Worm (Caenorhabditis elegans): ENCODE measurements around the gene F54G2.1.

F54G2.1 gene

ce11 chrX:2596605-2597004 lies 67.6 kb downstream of the F54G2.1 start:
- TF ChIP-seq crh-2 (tag; optimal IDR thresholded peaks at IDR 0.05), result peak; percentile 8
- no peak for TF ChIP-seq fos-1 (tag; optimal IDR thresholded peaks at IDR 0.05)
- peak; percentile 57 for TF ChIP-seq nhr-6 (tag; optimal IDR thresholded peaks at IDR 0.05)
- TF ChIP-seq nhr-21 (tag; optimal IDR thresholded peaks at IDR 0.05), result peak; percentile 59
- no peak for TF ChIP-seq nhr-11 (tag; optimal IDR thresholded peaks at IDR 0.05)
- no peak for TF ChIP-seq sma-3 (GFP tag; optimal IDR thresholded peaks at IDR 0.05)
- TF ChIP-seq unc-62 (GFP tag; optimal IDR thresholded peaks at IDR 0.05), result no peak
- TF ChIP-seq skn-1 (tag; optimal IDR thresholded peaks at IDR 0.05), result no peak
- TF ChIP-seq lsy-2 (tag; optimal IDR thresholded peaks at IDR 0.05), result peak in 1 of 2 experiments; percentile 52
- TF ChIP-seq unc-55 (GFP tag; optimal IDR thresholded peaks at IDR 0.05), result no peak
- no peak for TF ChIP-seq C34F6.9 (tag; optimal IDR thresholded peaks at IDR 0.05)
- no peak for TF ChIP-seq peb-1 (tag; optimal IDR thresholded peaks at IDR 0.05)
- TF ChIP-seq sma-9 (GFP tag; optimal IDR thresholded peaks at IDR 0.05), result peak; percentile 36
- TF ChIP-seq sma-9 (tag; optimal IDR thresholded peaks at IDR 0.05), result no peak
- no peak for TF ChIP-seq ceh-82 (tag; optimal IDR thresholded peaks at IDR 0.05)

ce11 chrX:2595757-2596059 lies 68.5 kb downstream of the F54G2.1 start:
- TF ChIP-seq ama-1 (optimal IDR thresholded peaks at IDR 0.05), result no peak
- TF ChIP-seq blmp-1 (tag; optimal IDR thresholded peaks at IDR 0.05; ENCODE audit: insufficient read depth), result no peak
- no peak for TF ChIP-seq nhr-23 (tag; optimal IDR thresholded peaks at IDR 0.05)

- TF ChIP-seq peb-1 (tag; optimal IDR thresholded peaks at IDR 0.05) (no peak), unc-55 (GFP tag; optimal IDR thresholded peaks at IDR 0.05) (peak; percentile 79), crh-2 (tag; optimal IDR thresholded peaks at IDR 0.05) (peak; percentile 23), nhr-12 (tag; optimal IDR thresholded peaks at IDR 0.05) (no peak), nhr-25 (tag; optimal IDR thresholded peaks at IDR 0.05) (no peak), elt-1 (tag; optimal IDR thresholded peaks at IDR 0.05) (no peak), mbf-1 (tag; optimal IDR thresholded peaks at IDR 0.05) (no peak), egl-27 (tag; optimal IDR thresholded peaks at IDR 0.05) (no peak), nhr-129 (tag; optimal IDR thresholded peaks at IDR 0.05) (peak; percentile 52), mab-5 (tag; optimal IDR thresholded peaks at IDR 0.05) (peak; percentile 34), nhr-6 (tag; optimal IDR thresholded peaks at IDR 0.05) (peak; percentile 2), lin-13 (GFP tag; optimal IDR thresholded peaks at IDR 0.05) (peak; percentile 30), blmp-1 (tag; optimal IDR thresholded peaks at IDR 0.05; ENCODE audit: insufficient read depth) (no peak), nhr-77 (tag; optimal IDR thresholded peaks at IDR 0.05) (no peak), sma-3 (GFP tag; optimal IDR thresholded peaks at IDR 0.05) (no peak), skn-1 (tag; optimal IDR thresholded peaks at IDR 0.05) (no peak), sma-9 (GFP tag; optimal IDR thresholded peaks at IDR 0.05) (no peak), sma-9 (tag; optimal IDR thresholded peaks at IDR 0.05) (no peak), Y55F3AM.14 (GFP tag; optimal IDR thresholded peaks at IDR 0.05) (no peak), elt-3 (tag; optimal IDR thresholded peaks at IDR 0.05) (no peak), nhr-23 (tag; optimal IDR thresholded peaks at IDR 0.05) (no peak), ceh-82 (tag; optimal IDR thresholded peaks at IDR 0.05) (no peak), ztf-4 (tag; optimal IDR thresholded peaks at IDR 0.05) (no peak), zag-1 (tag; optimal IDR thresholded peaks at IDR 0.05) (peak; percentile 47), sem-4 (tag; optimal IDR thresholded peaks at IDR 0.05) (peak; percentile 40), R02D3.7 (tag; optimal IDR thresholded peaks at IDR 0.05) (no peak), fos-1 (tag; optimal IDR thresholded peaks at IDR 0.05) (no peak), C34F6.9 (tag; optimal IDR thresholded peaks at IDR 0.05) (peak; percentile 58), F13H6.1 (tag; optimal IDR thresholded peaks at IDR 0.05) (peak; percentile 43), lin-11 (tag; optimal IDR thresholded peaks at IDR 0.05) (no peak), lin-39 (tag; optimal IDR thresholded peaks at IDR 0.05) (no peak), lsy-2 (tag; optimal IDR thresholded peaks at IDR 0.05) (peak in 1 of 2 experiments; percentile 40), ama-1 (optimal IDR thresholded peaks at IDR 0.05) (no peak), dmd-4 (tag; optimal IDR thresholded peaks at IDR 0.05) (no peak)
These were observed 69.0 kb downstream of the F54G2.1 start for ce11 chrX:2595027-2595756.

ce11 chrX:2593703-2594102 lies 70.5 kb downstream of the F54G2.1 start, which contains the start of the genes nhr-40 and T03G6.7:
nhr-40 (plus strand) TSS chrX:2594003.
T03G6.7 (plus strand) TSS chrX:2594039.
- TF ChIP-seq ztf-1 (GFP tag; conservative IDR thresholded peaks at IDR 0.05), result no peak
- TF ChIP-seq nhr-21 (tag; optimal IDR thresholded peaks at IDR 0.05), result no peak
- no peak for TF ChIP-seq ztf-4 (tag; optimal IDR thresholded peaks at IDR 0.05)
- no peak for TF ChIP-seq nhr-237 (tag; optimal IDR thresholded peaks at IDR 0.05)
- TF ChIP-seq nhr-25 (tag; optimal IDR thresholded peaks at IDR 0.05), result no peak
- TF ChIP-seq peb-1 (tag; optimal IDR thresholded peaks at IDR 0.05), result no peak
- no peak for TF ChIP-seq mdl-1 (tag; optimal IDR thresholded peaks at IDR 0.05)
- no peak for TF ChIP-seq nhr-6 (tag; optimal IDR thresholded peaks at IDR 0.05)
- no peak for TF ChIP-seq lsy-2 (tag; optimal IDR thresholded peaks at IDR 0.05)
- no peak for TF ChIP-seq nhr-11 (tag; optimal IDR thresholded peaks at IDR 0.05)
- no peak for TF ChIP-seq Y55F3AM.14 (GFP tag; optimal IDR thresholded peaks at IDR 0.05)
- no peak for TF ChIP-seq unc-55 (GFP tag; optimal IDR thresholded peaks at IDR 0.05)

Data from whole organism, L2 larva.